Fruit fly (Drosophila melanogaster) whole organism, embryonic: Measurements from ENCODE around the gene CG1983.

ENCODE experiments used
- Blimp-1 ChIP-seq: fragments of 200-800 bp; sonication (Bioruptor generic); optimal IDR thresholded peaks from 3 replicates; lab custom pipeline; 2018; ENCODE audit warnings: missing biosample characterization, missing genetic modification characterization, mild to moderate bottlenecking, moderate library complexity, missing genetic modification reagents
- CG12659 ChIP-seq: fragments of 200-800 bp; sonication (Bioruptor generic); optimal IDR thresholded peaks from 3 replicates; lab custom pipeline; 2017; ENCODE audit warnings: mild to moderate bottlenecking, missing biosample characterization, missing genetic modification reagents, missing genetic modification characterization
- Drgx ChIP-seq: fragments of 200-800 bp; sonication (Bioruptor generic); IDR thresholded peaks from 2 replicates; pipeline ENCODE4 v1.3.6; 2022; ENCODE audit warnings: missing biosample characterization, missing genetic modification characterization
- H2.0 ChIP-seq: fragments of 200-800 bp; sonication (Bioruptor generic); IDR thresholded peaks from 2 replicates; pipeline ENCODE4 v1.3.6; 2022; ENCODE audit warnings: missing biosample characterization, missing genetic modification characterization
- MBD-R2 ChIP-seq: fragments of 200-800 bp; sonication (Bioruptor generic); IDR thresholded peaks from 2 replicates; pipeline ENCODE4 v1.3.6; 2022; ENCODE audit warnings: missing biosample characterization, missing genetic modification characterization
- MESR4 ChIP-seq: fragments of 200-800 bp; sonication (Bioruptor generic); optimal IDR thresholded peaks from 2 replicates; lab custom pipeline; 2018; ENCODE audit warnings: missing biosample characterization, mild to moderate bottlenecking, missing genetic modification characterization, moderate library complexity
- Meics ChIP-seq: fragments of 200-800 bp; sonication (Bioruptor generic); optimal IDR thresholded peaks from 2 replicates; lab custom pipeline; 2017; ENCODE audit warnings: missing biosample characterization, mild to moderate bottlenecking, missing genetic modification characterization
- grn ChIP-seq: fragments of 200-800 bp; sonication (Bioruptor generic); optimal IDR thresholded peaks from 3 replicates; lab custom pipeline; 2017; ENCODE audit warnings: missing biosample characterization, missing genetic modification characterization
- ken ChIP-seq: fragments of 200-800 bp; sonication (Bioruptor generic); IDR thresholded peaks from 3 replicates; pipeline ENCODE4 v1.3.6; 2022; ENCODE audit warnings: missing biosample characterization, missing genetic modification characterization
- mam ChIP-seq: fragments of 200-800 bp; sonication (Bioruptor generic); optimal IDR thresholded peaks from 3 replicates; lab custom pipeline; 2016; ENCODE audit warnings: missing biosample characterization, missing genetic modification characterization
- repo ChIP-seq: fragments of 200-800 bp; sonication (Bioruptor generic); optimal IDR thresholded peaks from 2 replicates; lab custom pipeline; 2016; ENCODE audit warnings: missing biosample characterization, missing genetic modification characterization
- zfh2 ChIP-seq: fragments of 200-800 bp; sonication (Bioruptor generic); optimal IDR thresholded peaks from 2 replicates; lab custom pipeline; 2016; ENCODE audit warnings: missing biosample characterization, missing genetic modification characterization

DNA sequence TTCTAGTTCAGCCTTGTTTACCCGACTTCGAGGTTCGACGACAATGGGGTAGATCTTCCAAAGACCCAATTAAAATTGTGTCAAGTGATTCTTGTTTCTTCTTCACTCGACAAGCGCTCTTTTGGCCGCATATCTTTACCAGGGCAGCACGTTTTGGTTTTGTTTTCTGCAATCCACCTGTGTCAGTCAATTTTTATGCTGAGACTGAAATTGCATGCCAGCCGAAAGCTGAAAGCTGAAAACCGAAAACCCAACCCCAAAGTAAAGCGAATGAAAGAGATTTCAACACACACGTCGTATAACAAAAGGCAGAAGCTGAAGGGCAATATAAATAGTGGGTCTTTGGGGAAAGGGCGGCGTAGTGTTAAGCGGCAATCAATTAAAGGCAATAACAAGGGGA, 11.9 kb upstream of the CG1983 start:
- TF ChIP-seq ken (GFP tag; lab: Robert Waterston, UW), result no peak
- no peak for TF ChIP-seq CG12659
- TF ChIP-seq MBD-R2 (GFP tag; lab: Robert Waterston, UW), result no peak
- no peak for TF ChIP-seq Blimp-1 (GFP tag; lab: Kevin White, UChicago)
- no peak for TF ChIP-seq repo (GFP tag; lab: Kevin White, UChicago)
- no peak for TF ChIP-seq grn
- TF ChIP-seq zfh2, result no peak
- no peak for TF ChIP-seq mam (GFP tag; lab: Kevin White, UChicago)
- no peak for TF ChIP-seq Drgx
- no peak for TF ChIP-seq H2.0 (GFP tag; lab: Robert Waterston, UW)
- no peak for TF ChIP-seq MESR4 (GFP tag; lab: Kevin White, UChicago)
- TF ChIP-seq Meics (GFP tag; lab: Kevin White, UChicago), result no peak
